Worm (Caenorhabditis elegans) whole organism, early embryonic: ENCODE measurements around the gene tkr-1.

Source experiments
- B0310.2 ChIP-seq: sonication (generic microtip); optimal IDR thresholded peaks from 2 replicates; lab custom pipeline; 2016; ENCODE audit warnings: mild to moderate bottlenecking, missing genetic modification characterization, missing compliant biosample characterization
- F13C5.2 ChIP-seq: sonication (generic microtip); optimal IDR thresholded peaks from 2 replicates; lab custom pipeline; 2017; ENCODE audit warnings: mild to moderate bottlenecking, missing genetic modification characterization, inconsistent platforms, missing compliant biosample characterization
- ama-1 ChIP-seq: fragments of 150-350 bp; optimal IDR thresholded peaks from 2 replicates; lab custom pipeline; 2014
- ceh-36 ChIP-seq: sonication (generic microtip); optimal IDR thresholded peaks from 2 replicates; lab custom pipeline; 2016; ENCODE audit warnings: missing genetic modification characterization, inconsistent platforms, missing compliant biosample characterization
- hmg-4 ChIP-seq: fragments of 200-800 bp; sonication (Bioruptor generic); optimal IDR thresholded peaks from 2 replicates; lab custom pipeline; 2018; ENCODE audit warnings: mild to moderate bottlenecking, missing genetic modification characterization, missing compliant biosample characterization
- hnd-1 ChIP-seq: sonication (generic microtip); optimal IDR thresholded peaks from 2 replicates; lab custom pipeline; 2016; ENCODE audit warnings: missing genetic modification characterization, missing compliant biosample characterization
- pes-1 ChIP-seq: fragments of 200-800 bp; sonication (Bioruptor generic); IDR thresholded peaks from 2 replicates; pipeline ENCODE4 v1.3.6; 2022; ENCODE audit warnings: missing genetic modification reagents, missing genetic modification characterization, missing compliant biosample characterization
- scrt-1 ChIP-seq: fragments of 200-800 bp; sonication (Bioruptor generic); IDR thresholded peaks from 2 replicates; pipeline ENCODE4 v1.3.6; 2022; ENCODE audit warnings: missing genetic modification characterization, missing compliant biosample characterization

ce11 chrIII:9434999-9435398 lies 51.4 kb downstream of the tkr-1 start:
- no peak for TF ChIP-seq ama-1 (lab: Kevin White, UChicago)
- no peak for TF ChIP-seq F13C5.2 (tag; lab: Kevin White, UChicago)
- TF ChIP-seq ceh-36 (tag; lab: Kevin White, UChicago) = no peak
- no peak for TF ChIP-seq scrt-1
- TF ChIP-seq hmg-4 (GFP tag; lab: Kevin White, UChicago) = no peak
- no peak for TF ChIP-seq hnd-1 (tag; lab: Kevin White, UChicago)
- no peak for TF ChIP-seq pes-1 (GFP tag; lab: Robert Waterston, UW)
- TF ChIP-seq B0310.2 = no peak
